Worm (Caenorhabditis elegans) whole organism, young adult: ENCODE data around the gene sri-53.

Source experiments
- D2030.7 ChIP-seq: fragments of 200-800 bp; sonication (Bioruptor generic); IDR thresholded peaks from 2 replicates; pipeline ENCODE4 v1.3.6; 2022; ENCODE audit warnings: missing genetic modification reagents, missing genetic modification characterization, missing compliant biosample characterization
- F22D6.2 ChIP-seq: sonication (generic microtip); optimal IDR thresholded peaks from 2 replicates; lab custom pipeline; 2016; ENCODE audit warnings: mild to moderate bottlenecking, missing genetic modification characterization, missing compliant biosample characterization
- ama-1 ChIP-seq, 3 experiments: fragments of 150-350 bp in 1 of 3; sonication (generic microtip) in 2 of 3; optimal IDR thresholded peaks; 2 replicates each; lab custom pipeline; 2014 to 2018; ENCODE audit warnings: missing biosample characterization in 2 of 3, missing genetic modification characterization in 2 of 3, missing genetic modification reagents in 2 of 3
- atf-7 ChIP-seq: sonication (generic microtip); optimal IDR thresholded peaks from 2 replicates; lab custom pipeline; 2017; ENCODE audit warnings: mild to moderate bottlenecking, missing genetic modification characterization, missing compliant biosample characterization
- athp-1 ChIP-seq: sonication (generic microtip); optimal IDR thresholded peaks from 2 replicates; lab custom pipeline; 2017; ENCODE audit warnings: mild to moderate bottlenecking, missing genetic modification characterization, missing compliant biosample characterization
- attf-5 ChIP-seq: fragments of 200-800 bp; sonication (Bioruptor generic); optimal IDR thresholded peaks from 2 replicates; lab custom pipeline; 2018; ENCODE audit warnings: mild to moderate bottlenecking, missing genetic modification characterization, missing compliant biosample characterization
- cebp-1 ChIP-seq, 2 experiments: fragments of 200-800 bp in 1 of 2; sonication (Bioruptor generic) in 1 of 2; sonication (generic microtip) in 1 of 2; IDR thresholded peaks in 1 of 2; optimal IDR thresholded peaks in 1 of 2; 2 replicates each; pipeline versions ENCODE4 v1.3.6 to Lab custom; 2017 to 2022; ENCODE audit warnings: missing compliant biosample characterization in 2 of 2, missing genetic modification characterization in 2 of 2, mild to moderate bottlenecking in 1 of 2, missing genetic modification reagents in 1 of 2, moderate library complexity in 1 of 2
- him-1 ChIP-seq: sonication (generic microtip); optimal IDR thresholded peaks from 2 replicates; lab custom pipeline; 2016; ENCODE audit warnings: missing genotype, missing genetic modification reagents, missing genetic modification characterization, missing compliant biosample characterization
- unc-130 ChIP-seq: sonication (generic microtip); optimal IDR thresholded peaks from 2 replicates; lab custom pipeline; 2016; ENCODE audit warnings: missing genetic modification reagents, missing genetic modification characterization, missing compliant biosample characterization

DNA sequence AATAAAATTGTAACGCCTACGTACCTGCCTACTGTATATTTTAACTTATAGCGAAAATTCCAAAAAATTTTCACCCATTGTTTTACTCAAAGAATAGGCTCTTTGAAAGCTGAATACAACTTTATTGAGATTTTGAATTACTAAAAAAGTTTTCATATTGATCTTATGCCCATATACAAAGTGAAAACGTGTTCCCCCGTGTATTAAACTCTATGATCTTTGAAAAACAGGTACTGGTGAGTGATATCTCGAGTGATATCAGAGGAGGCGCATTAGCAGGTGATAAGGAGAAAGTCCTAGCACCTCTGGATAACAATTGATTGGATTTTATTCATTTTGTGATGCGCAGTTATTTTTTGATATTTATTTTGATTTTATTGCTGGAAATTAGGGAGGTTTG is 37.8 kb upstream of the sri-53 start, which contains the start of gene C17F4.3:
- TF ChIP-seq atf-7 (tag; lab: Kevin White, UChicago): no peak
- TF ChIP-seq him-1 (tag; lab: Kevin White, UChicago): no peak
- no peak for TF ChIP-seq ama-1 (optimal IDR thresholded peaks at IDR 0.05; lab: Kevin White, UChicago)
- TF ChIP-seq ama-1 (GFP tag; optimal IDR thresholded peaks at IDR 0.05; lab: Kevin White, UChicago): no peak
- TF ChIP-seq unc-130 (GFP tag; lab: Kevin White, UChicago): no peak
- TF ChIP-seq cebp-1 (GFP tag; IDR thresholded peaks at IDR 0.05; lab: Robert Waterston, UW): no peak
- no peak for TF ChIP-seq cebp-1 (tag; optimal IDR thresholded peaks at IDR 0.05; lab: Kevin White, UChicago)
- no peak for TF ChIP-seq athp-1 (tag; lab: Kevin White, UChicago)
- no peak for TF ChIP-seq F22D6.2 (tag; lab: Kevin White, UChicago)
- no peak for TF ChIP-seq attf-5 (GFP tag; lab: Kevin White, UChicago)
- TF ChIP-seq D2030.7 (GFP tag; lab: Robert Waterston, UW): no peak
